Worm (Caenorhabditis elegans) whole organism, L1 larva: ENCODE results near the gene ksr-1.
"Not testable (repeated sequence)": the region's sequence is repeated elsewhere in the genome, so short reads cannot be mapped to it uniquely, and the experiment has no call there.

Experiments
- C16A3.4 ChIP-seq: fragments of 150-350 bp; optimal IDR thresholded peaks from 2 replicates; lab custom pipeline; 2014; ENCODE audit warnings: missing biosample characterization, missing genetic modification characterization
- aly-2 ChIP-seq: fragments of 150-350 bp; optimal IDR thresholded peaks from 2 replicates; lab custom pipeline; 2014; ENCODE audit warnings: missing biosample characterization, missing genetic modification characterization
- ces-1 ChIP-seq: fragments of 150-350 bp; optimal IDR thresholded peaks from 2 replicates; lab custom pipeline; 2014; ENCODE audit warnings: missing biosample characterization, missing genetic modification reagents, missing genetic modification characterization
- efl-1 ChIP-seq, 4 experiments: fragments of 150-350 bp; optimal IDR thresholded peaks in 3 of 4; peaks in 1 of 4; 1 replicate in 1 of 4; 2 replicates in 3 of 4; lab custom pipeline; 2014; ENCODE audit warnings: missing biosample characterization in 2 of 4, missing genetic modification characterization in 2 of 4, missing genetic modification reagents in 2 of 4
- elt-2 ChIP-seq: sonication (generic microtip); optimal IDR thresholded peaks from 2 replicates; lab custom pipeline; 2016; ENCODE audit warnings: missing genetic modification characterization, mild to moderate bottlenecking, inconsistent platforms, missing compliant biosample characterization, missing genetic modification reagents
- elt-3 ChIP-seq, 6 experiments: fragments of 150-350 bp in 1 of 6; sonication (generic microtip); optimal IDR thresholded peaks; 2 replicates each; lab custom pipeline; 2017 to 2018; ENCODE audit warnings: missing biosample characterization in 6 of 6, missing genetic modification characterization in 6 of 6, inconsistent platforms in 1 of 6
- irx-1 ChIP-seq: sonication (generic microtip); optimal IDR thresholded peaks from 2 replicates; lab custom pipeline; 2016; ENCODE audit warnings: missing genetic modification characterization, missing compliant biosample characterization
- mab-9 ChIP-seq: fragments of 200-800 bp; sonication (Bioruptor generic); IDR thresholded peaks from 2 replicates; pipeline ENCODE4 v1.3.6; 2022; ENCODE audit warnings: missing genetic modification reagents, missing genetic modification characterization, missing compliant biosample characterization
- mep-1 ChIP-seq: fragments of 150-350 bp; optimal IDR thresholded peaks from 2 replicates; lab custom pipeline; 2014; ENCODE audit warnings: missing biosample characterization, missing genetic modification characterization
- skn-1 ChIP-seq: fragments of 150-350 bp; optimal IDR thresholded peaks from 2 replicates; lab custom pipeline; 2014; ENCODE audit warnings: missing biosample characterization, missing genetic modification characterization
- swsn-7 ChIP-seq: sonication (generic microtip); optimal IDR thresholded peaks from 2 replicates; lab custom pipeline; 2016; ENCODE audit warnings: missing genetic modification characterization, missing compliant biosample characterization
- unc-30 ChIP-seq: sonication (generic microtip); optimal IDR thresholded peaks from 2 replicates; lab custom pipeline; 2017; ENCODE audit warnings: missing biosample characterization, missing genetic modification characterization
- unc-98 ChIP-seq: fragments of 200-800 bp; sonication (Bioruptor generic); IDR thresholded peaks from 2 replicates; pipeline ENCODE4 v1.3.6; 2022; ENCODE audit warnings: missing genetic modification characterization, missing compliant biosample characterization
- vab-15 ChIP-seq: sonication (generic microtip); optimal IDR thresholded peaks from 2 replicates; lab custom pipeline; 2017; ENCODE audit warnings: missing genotype, mild to moderate bottlenecking, missing genetic modification characterization, missing compliant biosample characterization

ksr-1 gene

ce11 chrX:8321811-8322210 is 46.8 kb downstream of the ksr-1 start, which contains the start of gene abu-9:
Gene abu-9 (plus strand): TSS chrX:8322111.
- TF ChIP-seq swsn-7; mep-1 (tag; lab: Kevin White, UChicago); unc-30 (tag; lab: Kevin White, UChicago): not testable (repeated sequence)

DNA sequence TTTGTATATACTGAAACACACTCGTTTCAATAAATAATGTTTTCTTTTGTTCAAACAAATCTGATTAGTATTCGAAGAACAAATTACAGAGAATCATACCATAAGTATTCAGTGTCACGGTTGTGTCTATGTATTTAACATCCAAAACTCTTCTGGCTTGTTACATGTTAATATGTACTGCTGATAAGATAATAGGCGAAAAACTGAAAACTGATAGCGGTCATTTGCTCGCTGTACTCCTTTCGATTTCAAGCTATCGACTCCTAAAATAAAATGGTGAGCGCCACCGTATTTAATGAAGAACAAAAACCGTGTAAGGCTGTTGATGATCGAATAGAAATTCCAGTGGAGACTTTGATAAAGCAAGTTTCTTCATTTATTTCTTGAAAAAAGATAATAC is 48.4 kb downstream of the ksr-1 start, which contains the start of gene R09F10.1:
R09F10.1 (plus strand) TSS at position 222 of the 400 bp plus-strand sequence.
- TF ChIP-seq efl-1 (optimal IDR thresholded peaks at IDR 0.05; lab: Kevin White, UChicago) (no peak), efl-1 (GFP tag; optimal IDR thresholded peaks at IDR 0.05 in 1 of 2; lab: Kevin White, UChicago) (peak in 1 of 2 experiments; percentile 7), ces-1 (GFP tag; lab: Kevin White, UChicago) (no peak), elt-2 (tag; lab: Kevin White, UChicago) (peak; percentile 58), aly-2 (tag; lab: Kevin White, UChicago) (no peak)

DNA sequence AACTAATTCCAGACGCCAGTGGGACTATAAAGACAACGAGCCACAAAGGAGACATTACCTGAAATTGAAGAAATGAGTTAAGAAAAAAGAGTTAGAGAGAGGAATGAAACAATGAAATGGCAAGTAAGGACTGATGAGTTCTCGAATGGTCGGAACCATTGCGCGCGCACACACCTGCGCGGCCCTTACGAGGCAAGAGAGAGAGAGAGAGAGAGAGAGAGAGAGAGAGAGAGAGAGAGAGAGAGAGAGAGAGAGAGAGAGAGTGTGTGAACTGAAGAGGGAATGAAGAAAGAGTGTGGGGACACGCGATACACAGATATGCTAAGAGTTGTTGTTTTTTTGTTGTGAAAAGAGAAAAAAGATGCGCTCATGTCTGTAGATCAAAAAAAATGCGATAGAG is 51.4 kb downstream of the ksr-1 start, which contains the start of gene R09F10.8:
R09F10.8 (minus strand) TSS at position 58 of the 400 bp plus-strand sequence.
- TF ChIP-seq irx-1: no peak
- no peak for TF ChIP-seq C16A3.4
- no peak for TF ChIP-seq mab-9 (GFP tag; lab: Robert Waterston, UW)
- no peak for TF ChIP-seq skn-1 (tag; lab: Kevin White, UChicago)
- TF ChIP-seq, all 84 proteins: peak for 0

DNA sequence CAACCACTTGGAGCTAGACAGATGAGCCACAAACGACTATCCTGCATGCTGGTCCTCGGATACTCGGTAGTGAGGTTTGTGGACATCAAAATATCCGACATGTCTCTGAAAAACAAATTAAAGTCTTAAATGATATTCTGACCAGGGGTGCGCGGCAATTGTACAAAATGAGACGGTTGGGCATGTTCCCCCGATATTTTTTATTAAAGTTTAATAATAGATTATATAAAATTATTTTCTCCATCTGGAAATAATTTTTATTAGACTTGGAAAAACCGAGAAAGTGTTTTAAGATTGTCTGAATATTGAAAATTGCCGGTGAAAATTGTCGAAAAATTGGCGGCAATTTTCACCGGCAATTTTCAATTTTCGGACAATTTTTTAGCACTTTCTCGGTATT is 52.8 kb downstream of the ksr-1 start, which contains the start of gene F55E10.4:
F55E10.4 (minus strand) TSS at position 101 of the 400 bp plus-strand sequence.
- no peak for TF ChIP-seq unc-98
- TF ChIP-seq elt-3 (tag; optimal IDR thresholded peaks at IDR 0.05; lab: Kevin White, UChicago): no peak
- TF ChIP-seq vab-15: no peak
